Fruit fly (Drosophila melanogaster): ENCODE results near the gene Bet3.

Gene Bet3

DNA sequence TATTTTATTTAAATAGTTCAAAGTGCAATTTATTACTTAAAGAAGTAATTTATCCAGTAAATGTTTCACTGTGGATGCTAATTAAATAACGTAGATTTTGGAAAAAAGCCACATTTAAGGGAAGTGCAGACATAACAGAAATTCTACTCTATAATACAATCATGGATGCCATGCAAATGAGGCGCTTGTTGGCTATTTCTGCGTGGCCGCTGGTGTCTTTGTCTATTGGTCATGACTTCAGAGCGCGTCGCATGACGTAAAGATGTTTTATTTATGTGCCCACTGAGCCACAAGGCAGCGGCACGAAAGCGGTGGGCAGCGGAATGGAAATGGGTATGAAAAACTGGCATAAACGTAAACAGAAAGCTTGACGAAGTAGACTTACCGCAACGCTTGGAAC is 16.2 kb downstream of the Bet3 start:
- TF ChIP-seq Clk (GFP tag; optimal IDR thresholded peaks at IDR 0.05), result no peak

DNA sequence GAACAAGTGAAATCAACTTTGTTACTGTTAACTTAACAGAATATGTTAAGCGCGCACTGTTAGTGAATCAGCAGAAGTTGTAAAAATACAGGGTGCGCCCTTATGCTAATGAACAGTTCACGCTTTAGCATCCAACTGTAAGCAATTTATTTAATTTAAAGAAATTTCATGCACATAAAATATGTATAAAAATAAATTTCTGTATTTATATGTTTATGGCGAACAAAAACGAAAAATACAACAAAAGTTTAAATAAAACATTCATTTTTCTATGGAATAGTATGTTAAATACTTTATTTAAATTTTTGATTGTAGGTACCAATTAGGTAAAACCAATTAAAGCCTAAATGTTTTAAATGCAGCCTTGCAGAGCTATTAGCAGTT is 17.5 kb downstream of the Bet3 start:
- TF ChIP-seq CG11617 (GFP tag; optimal IDR thresholded peaks at IDR 0.05), result peak; percentile 32
- TF ChIP-seq CG5204 (GFP tag; optimal IDR thresholded peaks at IDR 0.05), result no peak
- no peak for TF ChIP-seq tj (GFP tag; optimal IDR thresholded peaks at IDR 0.05)
- TF ChIP-seq CG7045 (GFP tag; optimal IDR thresholded peaks at IDR 0.05), result peak; percentile 36
- peak; percentile 97 for TF ChIP-seq kay (GFP tag; ENCODE audit: borderline replicate concordance)
- TF ChIP-seq CG12768 (GFP tag; optimal IDR thresholded peaks at IDR 0.05), result peak; percentile 18
- TF ChIP-seq CG14711 (tag; optimal IDR thresholded peaks at IDR 0.05), result peak; percentile 57
- no peak for TF ChIP-seq bab1 (GFP tag; optimal IDR thresholded peaks at IDR 0.05)
- peak; percentile 65 for TF ChIP-seq CG33017 (tag; optimal IDR thresholded peaks at IDR 0.05)
- no peak for TF ChIP-seq Mnt (GFP tag; optimal IDR thresholded peaks at IDR 0.05)
- TF ChIP-seq pad (GFP tag; optimal IDR thresholded peaks at IDR 0.05), result no peak
- TF ChIP-seq CG7101 (tag; optimal IDR thresholded peaks at IDR 0.05), result peak; percentile 10
- TF ChIP-seq cnc (optimal IDR thresholded peaks at IDR 0.05), result peak in 1 of 2 experiments; percentile 78

DNA sequence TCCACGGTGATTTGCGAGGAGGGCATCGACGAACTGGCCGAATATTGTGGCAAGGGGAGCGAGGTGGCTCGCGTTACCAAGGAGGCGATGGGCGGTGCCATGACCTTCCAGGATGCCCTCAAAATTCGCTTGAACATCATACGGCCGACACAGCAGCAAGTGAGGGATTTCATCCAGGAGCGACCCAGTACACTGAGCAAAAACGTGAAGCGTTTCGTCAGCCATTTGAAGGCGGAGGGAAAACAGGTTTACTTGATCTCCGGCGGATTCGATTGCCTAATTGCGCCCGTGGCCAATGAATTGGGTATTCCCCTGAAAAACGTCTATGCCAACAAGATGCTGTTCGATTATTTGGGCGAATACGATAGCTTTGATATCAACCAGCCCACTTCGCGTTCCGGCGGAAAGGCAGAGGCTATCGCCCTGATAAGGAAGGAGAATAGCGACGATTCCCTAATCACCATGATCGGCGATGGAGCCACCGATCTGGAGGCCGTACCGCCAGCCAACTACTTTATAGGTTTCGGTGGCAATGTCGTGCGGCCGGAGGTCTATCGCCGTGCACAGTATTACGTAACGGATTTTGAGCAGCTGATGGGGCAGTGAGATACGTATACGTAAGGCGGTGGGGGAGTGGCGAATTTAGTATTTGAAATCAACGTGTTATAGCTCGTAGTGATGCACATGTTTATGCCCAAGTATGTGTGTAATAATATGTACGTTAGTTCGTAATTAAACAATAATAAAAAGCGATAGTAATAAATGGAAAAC is 18.1 kb downstream of the Bet3 start:
- TF ChIP-seq cnc (optimal IDR thresholded peaks at IDR 0.05) (no peak), CG33017 (tag; optimal IDR thresholded peaks at IDR 0.05) (no peak), cic (GFP tag; optimal IDR thresholded peaks at IDR 0.05) (peak; percentile 77), CG12768 (GFP tag; optimal IDR thresholded peaks at IDR 0.05) (peak; percentile 33), Mnt (GFP tag; optimal IDR thresholded peaks at IDR 0.05) (peak; percentile 50), CG5204 (GFP tag; optimal IDR thresholded peaks at IDR 0.05) (no peak), Clk (GFP tag; optimal IDR thresholded peaks at IDR 0.05) (no peak), kay (GFP tag; ENCODE audit: borderline replicate concordance) (no peak), tj (GFP tag; optimal IDR thresholded peaks at IDR 0.05) (no peak)

DNA sequence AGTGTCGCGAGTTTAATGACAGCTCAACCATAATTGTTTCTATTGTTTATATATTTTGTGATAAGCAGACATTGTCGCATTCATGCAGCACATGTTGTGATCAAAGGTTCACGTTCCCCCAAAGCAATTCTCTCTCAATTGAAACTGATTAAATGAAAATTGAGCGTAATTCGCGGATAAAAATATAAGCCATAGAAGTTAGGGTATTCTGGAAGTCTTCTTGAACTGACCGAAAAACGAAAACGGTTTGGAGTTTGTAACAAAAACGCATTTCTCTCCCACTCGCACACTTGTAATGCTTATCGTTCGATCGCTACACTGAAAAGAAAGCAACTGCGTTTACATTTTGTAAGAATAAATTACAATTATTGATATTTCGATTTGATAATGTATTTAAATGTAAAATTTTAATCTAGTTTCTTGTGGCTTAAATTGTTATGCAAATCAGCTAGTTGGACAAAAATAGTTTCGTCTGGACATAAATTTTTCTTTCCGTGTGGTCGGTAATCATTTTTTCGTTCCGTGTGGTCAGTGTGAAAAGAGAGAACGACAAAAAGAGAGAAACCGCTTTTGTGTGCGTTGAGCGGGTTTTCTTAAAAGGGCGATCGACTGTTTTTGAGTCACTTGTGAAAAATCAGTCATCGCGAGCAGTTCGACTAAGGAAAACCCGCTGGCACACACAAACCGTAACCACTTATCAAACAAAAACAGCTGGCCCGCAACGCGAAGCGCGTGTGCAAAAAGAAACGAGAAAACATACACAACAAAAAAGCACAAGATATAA is 19.2 kb downstream of the Bet3 start, which contains the start of gene aay:
Gene aay (plus strand): TSS at position 618 of the 784 bp plus-strand sequence.
- peak; percentile 98 for TF ChIP-seq toe (GFP tag; optimal IDR thresholded peaks at IDR 0.05)
- TF ChIP-seq CG12768 (GFP tag; optimal IDR thresholded peaks at IDR 0.05), result peak; percentile 99
- TF ChIP-seq pad (GFP tag; optimal IDR thresholded peaks at IDR 0.05), result peak; percentile 94
- peak; percentile 100 for TF ChIP-seq kay (GFP tag; ENCODE audit: borderline replicate concordance)
- TF ChIP-seq ovo (GFP tag; optimal IDR thresholded peaks at IDR 0.05), result peak; percentile 96
- TF ChIP-seq CG33017 (tag; optimal IDR thresholded peaks at IDR 0.05), result peak; percentile 100
- TF ChIP-seq Hr96 (GFP tag; optimal IDR thresholded peaks at IDR 0.05), result peak; percentile 98
- TF ChIP-seq CG11617 (GFP tag; optimal IDR thresholded peaks at IDR 0.05), result peak; percentile 99
- peak; percentile 98 for TF ChIP-seq Clk (GFP tag; optimal IDR thresholded peaks at IDR 0.05)
- peak; percentile 99 for TF ChIP-seq CG7045 (GFP tag; optimal IDR thresholded peaks at IDR 0.05)
- no peak for TF ChIP-seq cnc (optimal IDR thresholded peaks at IDR 0.05)
- peak; percentile 99 for TF ChIP-seq CG5204 (GFP tag; optimal IDR thresholded peaks at IDR 0.05)
- peak; percentile 99 for TF ChIP-seq CG7101 (tag; optimal IDR thresholded peaks at IDR 0.05)
- TF ChIP-seq tj (GFP tag; optimal IDR thresholded peaks at IDR 0.05), result peak; percentile 96
- peak; percentile 98 for TF ChIP-seq CG14711 (tag; optimal IDR thresholded peaks at IDR 0.05)
- peak; percentile 97 for TF ChIP-seq Mnt (GFP tag; optimal IDR thresholded peaks at IDR 0.05)
- TF ChIP-seq cic (GFP tag; optimal IDR thresholded peaks at IDR 0.05), result peak; percentile 97
- TF ChIP-seq bab1 (GFP tag; optimal IDR thresholded peaks at IDR 0.05), result peak; percentile 99
- peak; percentile 92 for TF ChIP-seq Crg-1 (GFP tag; optimal IDR thresholded peaks at IDR 0.05)
- peak; percentile 97 for TF ChIP-seq CG1620 (GFP tag; optimal IDR thresholded peaks at IDR 0.05)

DNA sequence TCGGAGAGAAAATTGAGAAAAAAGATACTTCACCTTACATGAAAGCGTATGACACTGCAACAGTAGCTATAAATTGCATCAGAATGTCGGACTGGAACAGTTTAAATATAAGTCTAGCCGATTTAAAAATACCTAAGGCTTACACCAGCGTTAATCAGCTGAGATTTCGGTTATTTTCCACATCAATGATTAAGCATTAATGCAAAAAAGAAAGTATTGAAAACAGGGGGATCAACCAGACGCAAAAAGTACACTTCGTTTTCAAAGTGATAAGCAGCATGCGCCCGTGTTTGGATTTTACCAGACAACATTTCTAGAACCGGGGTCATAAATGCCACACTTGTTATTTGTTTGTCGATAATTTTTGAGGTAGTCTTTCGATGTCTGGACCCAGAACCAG is 19.9 kb downstream of the Bet3 start:
- peak in 1 of 2 experiments; percentile 62 for TF ChIP-seq cnc (optimal IDR thresholded peaks at IDR 0.05)
- no peak for TF ChIP-seq pad (GFP tag; optimal IDR thresholded peaks at IDR 0.05)

DNA sequence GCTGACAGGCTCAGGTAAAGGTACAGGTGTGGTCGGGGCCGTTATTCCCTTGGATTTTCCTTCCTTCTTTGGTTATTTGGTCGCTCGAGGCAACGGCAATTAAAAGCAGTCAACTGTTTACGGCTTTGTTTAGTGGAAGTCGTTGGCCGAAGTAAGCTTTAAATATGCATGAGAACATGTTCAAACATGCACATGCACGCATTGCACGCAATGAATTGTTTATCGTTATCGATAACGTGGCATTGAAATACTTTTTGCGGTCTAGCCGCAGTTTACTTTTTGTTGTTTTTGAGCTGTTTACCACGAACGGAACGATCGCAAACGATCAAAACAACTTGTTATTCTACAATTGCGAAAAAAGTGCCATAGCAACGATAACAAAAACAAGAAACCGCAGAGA is 20.4 kb downstream of the Bet3 start:
- peak; percentile 33 for TF ChIP-seq tj (GFP tag; optimal IDR thresholded peaks at IDR 0.05)
- TF ChIP-seq ovo (GFP tag; optimal IDR thresholded peaks at IDR 0.05), result peak; percentile 26
- TF ChIP-seq cic (GFP tag; optimal IDR thresholded peaks at IDR 0.05), result peak; percentile 32
- TF ChIP-seq cnc (optimal IDR thresholded peaks at IDR 0.05), result no peak

DNA sequence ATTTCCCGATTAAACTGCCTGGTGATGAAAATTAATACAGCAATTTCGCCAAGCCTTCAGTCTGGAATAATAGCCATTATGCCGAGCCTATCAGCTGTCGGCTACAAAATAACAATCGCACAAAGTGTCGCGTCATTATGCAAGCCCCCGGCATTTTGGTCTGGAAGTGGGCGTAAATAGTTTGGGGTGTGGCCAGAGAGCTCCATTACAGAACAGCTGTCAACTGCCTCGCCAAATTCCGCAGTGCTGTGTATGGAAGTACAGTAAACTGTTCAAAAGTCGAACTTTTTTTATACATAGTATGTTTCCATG is 21.3 kb downstream of the Bet3 start:
- TF ChIP-seq CG12768 (GFP tag; optimal IDR thresholded peaks at IDR 0.05) (no peak), pad (GFP tag; optimal IDR thresholded peaks at IDR 0.05) (no peak), Hr96 (GFP tag; optimal IDR thresholded peaks at IDR 0.05) (no peak), cnc (optimal IDR thresholded peaks at IDR 0.05) (peak; percentile 71 to 73)

Data from whole organism, adult.